Fruit fly (Drosophila melanogaster): ENCODE measurements around the gene CG8132.

CG8132 gene

dm6 chr3R:9401127-9401603 is at the start of gene CG8132, which contains the start of gene RpL34b (continued):
- TF ChIP-seq phol (tag; optimal IDR thresholded peaks at IDR 0.05) (peak; percentile 95), tgo (GFP tag; IDR thresholded peaks at IDR 0.05) (peak; percentile 96), CG7745 (tag; optimal IDR thresholded peaks at IDR 0.05) (peak; percentile 57), knrl (GFP tag; IDR thresholded peaks at IDR 0.05; ENCODE audit: partially characterized antibody) (peak; percentile 61), CG4707 (GFP tag; optimal IDR thresholded peaks at IDR 0.05) (peak; percentile 85), CG7372 (GFP tag; IDR thresholded peaks at IDR 0.05) (peak; percentile 93), pzg (GFP tag; optimal IDR thresholded peaks at IDR 0.05) (peak; percentile 97), wdn (GFP tag; IDR thresholded peaks at IDR 0.05) (peak; percentile 96), stwl (tag; optimal IDR thresholded peaks at IDR 0.05) (peak; percentile 91), Awh (GFP tag; IDR thresholded peaks at IDR 0.05) (peak; percentile 93), CG10654 (GFP tag; optimal IDR thresholded peaks at IDR 0.05) (peak; percentile 96), B-H1 (GFP tag; IDR thresholded peaks at IDR 0.05) (peak; percentile 89), ssp (GFP tag; IDR thresholded peaks at IDR 0.05) (peak; percentile 90), tx (GFP tag; optimal IDR thresholded peaks at IDR 0.05) (peak; percentile 95), CG16863 (GFP tag; optimal IDR thresholded peaks at IDR 0.05) (peak; percentile 92), CG30403 (GFP tag; optimal IDR thresholded peaks at IDR 0.05) (peak; percentile 98), CG3065 (GFP tag; optimal IDR thresholded peaks at IDR 0.05) (peak; percentile 88), Lhr (GFP tag; optimal IDR thresholded peaks at IDR 0.05) (peak; percentile 97), Max (GFP tag; optimal IDR thresholded peaks at IDR 0.05) (peak; percentile 98), sim (GFP tag; IDR thresholded peaks at IDR 0.05) (peak; percentile 85), CG11723 (GFP tag; optimal IDR thresholded peaks at IDR 0.05) (peak; percentile 91), CG2712 (tag; optimal IDR thresholded peaks at IDR 0.05) (peak; percentile 97), CG17359 (tag; optimal IDR thresholded peaks at IDR 0.05) (peak; percentile 93), Hmr (GFP tag; optimal IDR thresholded peaks at IDR 0.05) (peak; percentile 98), CG15696 (tag; optimal IDR thresholded peaks at IDR 0.05) (peak; percentile 94), CG2120 (GFP tag; optimal IDR thresholded peaks at IDR 0.05) (peak; percentile 98), insv (GFP tag; optimal IDR thresholded peaks at IDR 0.05) (peak in 1 of 2 experiments; percentile 87), CG32532 (GFP tag; IDR thresholded peaks at IDR 0.05) (peak; percentile 98), CG2678 (tag; optimal IDR thresholded peaks at IDR 0.05) (peak; percentile 95), CG7928 (GFP tag; optimal IDR thresholded peaks at IDR 0.05) (peak; percentile 77), Mrtf (GFP tag; IDR thresholded peaks at IDR 0.05) (peak; percentile 94), otp (GFP tag; IDR thresholded peaks at IDR 0.05) (peak; percentile 94), CG13775 (GFP tag; optimal IDR thresholded peaks at IDR 0.05) (peak; percentile 96), grau (tag; optimal IDR thresholded peaks at IDR 0.05) (peak; percentile 95), Camta (GFP tag; optimal IDR thresholded peaks at IDR 0.05) (peak; percentile 96), crp (GFP tag; optimal IDR thresholded peaks at IDR 0.05) (peak in 1 of 2 experiments; percentile 76), Hsf (GFP tag; optimal IDR thresholded peaks at IDR 0.05) (peak; percentile 97), BEAF-32 (GFP tag; optimal IDR thresholded peaks at IDR 0.05) (peak; percentile 70), ro (GFP tag; IDR thresholded peaks at IDR 0.05) (peak; percentile 93), gsb-n (tag; optimal IDR thresholded peaks at IDR 0.05) (peak; percentile 94), ftz-f1 (GFP tag; optimal IDR thresholded peaks at IDR 0.05) (peak; percentile 95), Hmx (GFP tag; optimal IDR thresholded peaks at IDR 0.05) (peak; percentile 89), fd96Cb (tag; optimal IDR thresholded peaks at IDR 0.05) (peak; percentile 90), D (optimal IDR thresholded peaks at IDR 0.05) (no peak), D (GFP tag; optimal IDR thresholded peaks at IDR 0.05) (peak; percentile 83), nerfin-2 (GFP tag; IDR thresholded peaks at IDR 0.05; ENCODE audit: partially characterized antibody) (no peak), row (GFP tag; IDR thresholded peaks at IDR 0.05) (peak; percentile 97), Oaz (GFP tag; IDR thresholded peaks at IDR 0.05) (peak; percentile 85), Nf-YC (tag; optimal IDR thresholded peaks at IDR 0.05) (peak; percentile 91), gfzf (GFP tag; optimal IDR thresholded peaks at IDR 0.05) (peak; percentile 45)
